Worm (Caenorhabditis elegans): ENCODE data around the gene lir-2.

DNA sequence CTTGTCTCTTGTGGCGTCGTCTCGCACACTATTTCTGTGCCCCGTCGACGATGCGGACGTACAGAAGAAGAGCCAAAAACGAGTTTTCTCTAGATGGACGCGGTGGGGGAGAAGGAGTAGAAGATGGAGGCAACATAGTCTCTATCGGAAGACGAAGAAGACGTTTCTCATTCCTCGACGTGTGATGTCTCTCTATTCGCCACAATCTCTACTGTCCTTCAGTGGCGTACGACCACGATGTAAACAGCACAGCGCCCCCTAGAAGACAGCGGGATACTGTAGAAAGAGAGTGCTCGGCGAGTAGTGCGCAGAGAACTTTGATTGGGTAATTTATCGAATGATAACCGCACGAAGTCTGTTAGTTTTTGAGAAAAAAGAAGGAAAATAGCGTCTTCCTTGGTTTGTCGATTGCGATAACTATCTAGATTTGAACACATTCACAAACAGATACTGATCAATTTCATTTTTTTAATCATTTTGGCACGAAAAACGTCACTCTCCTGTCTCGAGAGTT lies 12.5 kb downstream of the lir-2 start:
- no peak for TF ChIP-seq skn-1 (tag; optimal IDR thresholded peaks at IDR 0.05)
- TF ChIP-seq mab-5 (tag; optimal IDR thresholded peaks at IDR 0.05): no peak
- no peak for TF ChIP-seq ama-1 (optimal IDR thresholded peaks at IDR 0.05)
- no peak for TF ChIP-seq alr-1 (tag; optimal IDR thresholded peaks at IDR 0.05)
- TF ChIP-seq F13H6.1 (tag; optimal IDR thresholded peaks at IDR 0.05): no peak
- no peak for TF ChIP-seq ceh-82 (tag; optimal IDR thresholded peaks at IDR 0.05)
- TF ChIP-seq unc-39 (tag; optimal IDR thresholded peaks at IDR 0.05): no peak
- no peak for TF ChIP-seq nhr-237 (tag; optimal IDR thresholded peaks at IDR 0.05)
- TF ChIP-seq lsy-2 (tag; optimal IDR thresholded peaks at IDR 0.05): peak in 1 of 2 experiments; percentile 29
- no peak for TF ChIP-seq ztf-4 (tag; optimal IDR thresholded peaks at IDR 0.05)
- no peak for TF ChIP-seq ceh-16 (tag; optimal IDR thresholded peaks at IDR 0.05)
- TF ChIP-seq gmeb-1 (tag; optimal IDR thresholded peaks at IDR 0.05): no peak
- TF ChIP-seq aly-2 (tag; optimal IDR thresholded peaks at IDR 0.05): no peak
